Fruit fly (Drosophila melanogaster) whole organism, prepupa: ENCODE data around the gene Klc.

Experiments used
- CG3919 ChIP-seq: fragments of 200-800 bp; sonication (Bioruptor generic); optimal IDR thresholded peaks from 3 replicates; lab custom pipeline; 2016; ENCODE audit warnings: missing biosample characterization, missing genetic modification characterization
- Gug ChIP-seq: fragments of 200-800 bp; sonication (Bioruptor generic); IDR thresholded peaks from 2 replicates; pipeline ENCODE4 v1.3.6; 2022; ENCODE audit warnings: missing biosample characterization, missing genetic modification characterization
- Sox102F ChIP-seq: fragments of 200-800 bp; sonication (Bioruptor generic); optimal IDR thresholded peaks from 2 replicates; lab custom pipeline; 2016; ENCODE audit warnings: missing biosample characterization, mild to moderate bottlenecking, missing genetic modification characterization

DNA sequence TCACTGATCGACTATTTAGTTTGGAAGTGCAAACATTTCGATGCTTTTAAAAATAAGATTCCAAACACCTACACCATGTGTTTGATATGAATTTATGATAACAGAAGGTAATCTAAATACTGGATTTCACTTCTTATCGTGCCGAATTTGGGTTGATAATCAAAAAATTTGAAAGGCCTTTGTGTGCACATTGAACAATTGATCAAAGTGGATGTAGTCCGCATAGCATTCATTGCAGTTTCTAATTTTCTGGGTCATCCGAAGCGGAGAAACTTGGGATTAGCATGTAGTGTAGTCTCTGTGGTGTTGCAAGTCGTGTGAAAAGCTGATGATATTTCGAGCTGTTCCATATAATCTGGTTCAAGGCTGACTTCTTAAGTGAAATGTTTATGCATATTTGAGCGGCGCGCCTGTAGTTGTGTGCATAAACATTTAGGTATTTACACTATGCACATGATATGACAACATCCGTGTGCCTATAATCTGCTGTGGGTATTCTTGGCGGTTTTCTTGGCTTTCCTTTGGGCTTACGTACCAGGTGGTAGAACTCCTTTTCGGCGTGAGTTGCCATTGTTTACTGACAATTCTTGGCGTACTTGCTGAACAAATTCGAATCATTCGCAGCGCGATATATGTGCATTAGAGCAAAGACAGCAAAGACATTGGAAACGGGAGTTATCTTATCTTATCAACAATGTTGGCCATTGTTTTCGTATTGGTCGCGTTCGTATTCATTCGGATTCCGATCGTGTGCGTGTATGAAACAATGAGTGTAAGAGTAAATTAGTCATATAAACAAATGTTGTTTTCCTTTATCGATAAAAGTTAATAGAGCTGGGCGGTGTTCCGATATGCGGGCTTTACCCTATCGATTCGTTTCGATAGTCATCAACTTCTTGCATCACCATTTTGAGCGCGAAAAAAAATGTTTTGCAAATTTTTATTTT lies 23.2 kb upstream of the Klc start, which contains the start of gene Hip1:
- no peak for TF ChIP-seq Gug (GFP tag; lab: Robert Waterston, UW)
- no peak for TF ChIP-seq CG3919 (GFP tag; lab: Kevin White, UChicago)
- no peak for TF ChIP-seq Sox102F (GFP tag; lab: Kevin White, UChicago)
